Fruit fly (Drosophila melanogaster): ENCODE measurements around the gene tal-1A.

Gene tal-1A

DNA sequence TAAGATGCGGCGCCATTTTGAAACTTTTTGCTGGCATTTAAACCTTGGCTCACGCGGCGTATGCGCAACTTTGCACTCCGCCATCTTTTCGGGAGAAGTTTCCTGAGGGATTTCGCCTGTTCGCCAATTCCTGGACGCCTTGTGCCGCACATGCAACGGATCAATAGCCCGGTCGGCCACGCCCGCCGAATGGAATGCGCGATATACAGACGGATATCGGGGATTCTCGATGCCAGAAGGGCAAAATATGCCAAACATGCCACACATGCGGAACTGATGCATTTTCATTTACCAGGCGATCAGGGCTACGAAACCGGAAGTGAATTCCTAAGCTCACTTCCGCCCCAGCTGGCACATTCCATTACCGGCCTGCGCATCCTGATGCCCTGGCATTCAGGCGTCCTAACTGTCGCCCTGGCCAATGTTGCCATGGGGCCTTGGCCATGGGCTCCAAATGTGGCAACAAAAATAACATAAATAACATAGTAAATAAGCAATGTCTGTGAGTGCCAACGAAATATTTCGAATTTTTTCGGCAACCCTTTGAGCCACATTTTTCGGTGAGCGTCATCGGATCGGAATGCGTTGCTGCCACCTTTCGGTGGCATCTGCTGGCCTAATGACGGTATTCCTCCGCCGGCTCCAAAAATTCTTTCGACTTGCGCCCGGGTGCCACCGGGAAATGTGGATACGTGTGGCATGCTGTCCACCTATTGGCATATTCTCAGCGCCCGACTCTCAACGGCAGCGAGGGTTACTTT, 10.7 kb upstream of the tal-1A start (continued):
- TF ChIP-seq HHEX (GFP tag; optimal IDR thresholded peaks at IDR 0.05) (peak; percentile 8), CG10979 (tag; optimal IDR thresholded peaks at IDR 0.05) (no peak), bbx (GFP tag; IDR thresholded peaks at IDR 0.05; ENCODE audit: partially characterized antibody) (no peak), CG34224 (GFP tag; IDR thresholded peaks at IDR 0.05; ENCODE audit: partially characterized antibody) (peak; percentile 43; the same call in 1 of the 3 replicates), caup (GFP tag; optimal IDR thresholded peaks at IDR 0.05; ENCODE audit: severe bottlenecking) (peak; percentile 44), Mad (GFP tag; optimal IDR thresholded peaks at IDR 0.05) (no peak), cg (GFP tag; optimal IDR thresholded peaks at IDR 0.05) (no peak), Gug (GFP tag; IDR thresholded peaks at IDR 0.05) (no peak), sisA (GFP tag; IDR thresholded peaks at IDR 0.05) (no peak), Atf3 (GFP tag; optimal IDR thresholded peaks at IDR 0.05) (peak; percentile 17), CG17612 (GFP tag; IDR thresholded peaks at IDR 0.05) (no peak), Meics (GFP tag; optimal IDR thresholded peaks at IDR 0.05) (peak; percentile 15), CG5245 (GFP tag; optimal IDR thresholded peaks at IDR 0.05) (no peak), chn (GFP tag; optimal IDR thresholded peaks at IDR 0.05) (no peak), nerfin-1 (tag; optimal IDR thresholded peaks at IDR 0.05) (peak; percentile 97), CG7372 (GFP tag; IDR thresholded peaks at IDR 0.05) (peak; percentile 77), CG17328 (GFP tag; IDR thresholded peaks at IDR 0.05) (no peak), Hand (GFP tag; optimal IDR thresholded peaks at IDR 0.05) (peak; percentile 45), CG4328 (GFP tag; optimal IDR thresholded peaks at IDR 0.05) (peak; percentile 18), CG17912 (GFP tag; optimal IDR thresholded peaks at IDR 0.05) (peak; percentile 31), fru (optimal IDR thresholded peaks at IDR 0.05) (no peak), schlank (tag; optimal IDR thresholded peaks at IDR 0.05) (peak; percentile 8), NC2α (GFP tag; optimal IDR thresholded peaks at IDR 0.05) (no peak), Kr (GFP tag; optimal IDR thresholded peaks at IDR 0.05) (no peak), kay (GFP tag; optimal IDR thresholded peaks at IDR 0.05) (no peak), CG8765 (GFP tag; IDR thresholded peaks at IDR 0.05) (no peak), nmo (GFP tag; optimal IDR thresholded peaks at IDR 0.05) (peak; percentile 12), CG4707 (GFP tag; optimal IDR thresholded peaks at IDR 0.05) (no peak), gcm (GFP tag; optimal IDR thresholded peaks at IDR 0.05) (no peak), CG18599 (GFP tag; optimal IDR thresholded peaks at IDR 0.05) (peak; percentile 49), phol (tag; optimal IDR thresholded peaks at IDR 0.05) (peak; percentile 26), pum (GFP tag; optimal IDR thresholded peaks at IDR 0.05) (no peak), Rfx (GFP tag; IDR thresholded peaks at IDR 0.05) (peak; percentile 35; the same call in 1 of the 2 replicates), Sox100B (GFP tag; optimal IDR thresholded peaks at IDR 0.05) (no peak), ttk (GFP tag; IDR thresholded peaks at IDR 0.05) (no peak), CG12104 (GFP tag; optimal IDR thresholded peaks at IDR 0.05) (no peak), sens (GFP tag) (peak; percentile 10), Dp (GFP tag; optimal IDR thresholded peaks at IDR 0.05) (no peak), abd-A (tag; optimal IDR thresholded peaks at IDR 0.05) (peak; percentile 64), CG8478 (optimal IDR thresholded peaks at IDR 0.05) (no peak), CG9932 (GFP tag; IDR thresholded peaks at IDR 0.05) (no peak), wdn (GFP tag; IDR thresholded peaks at IDR 0.05) (no peak), CG6254 (GFP tag; optimal IDR thresholded peaks at IDR 0.05) (no peak), CG6272 (GFP tag; IDR thresholded peaks at IDR 0.05) (no peak), Bteb2 (GFP tag; optimal IDR thresholded peaks at IDR 0.05) (no peak), CG14965 (GFP tag; optimal IDR thresholded peaks at IDR 0.05; ENCODE audit: borderline replicate concordance) (no peak), repo (GFP tag; optimal IDR thresholded peaks at IDR 0.05) (no peak), Scr (GFP tag; IDR thresholded peaks at IDR 0.05; ENCODE audit: partially characterized antibody) (0 out of 2 replicates have a peak, but pooled peaks have one; percentile 21), CG16815 (GFP tag; optimal IDR thresholded peaks at IDR 0.05) (no peak), lab (GFP tag; optimal IDR thresholded peaks at IDR 0.05) (peak; percentile 47)

Data from whole organism, embryonic.